Fruit fly (Drosophila melanogaster): Measurements from ENCODE around the gene Patr-1.

DNA sequence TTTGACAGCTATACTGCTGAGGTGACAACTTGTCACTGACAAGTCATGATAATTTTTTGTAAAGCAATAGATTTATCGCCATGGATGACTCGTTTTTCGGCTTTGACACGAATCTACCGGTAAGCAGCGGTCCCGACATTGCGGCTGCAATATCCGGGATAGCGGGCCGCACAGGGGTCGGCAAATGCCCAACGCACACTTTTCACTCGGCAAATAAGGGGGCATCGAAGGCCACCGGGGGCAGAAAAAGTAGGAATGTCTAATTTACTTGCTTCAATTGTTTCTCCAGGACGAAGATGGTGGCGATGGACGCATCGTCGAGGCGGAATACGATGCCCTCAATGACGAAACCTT is 183 bp downstream of the Patr-1 start:
- TF ChIP-seq EcR (GFP tag; optimal IDR thresholded peaks at IDR 0.05) (no peak), CG34367 (tag; optimal IDR thresholded peaks at IDR 0.05) (no peak), CG13204 (GFP tag; optimal IDR thresholded peaks at IDR 0.05) (no peak), Pif1A (GFP tag; optimal IDR thresholded peaks at IDR 0.05) (no peak), Ets98B (GFP tag; IDR thresholded peaks at IDR 0.05) (no peak), D1 (tag; optimal IDR thresholded peaks at IDR 0.05) (no peak), fd96Ca (GFP tag; IDR thresholded peaks at IDR 0.05) (no peak), CG9948 (tag; optimal IDR thresholded peaks at IDR 0.05) (no peak), rn (GFP tag; IDR thresholded peaks at IDR 0.05) (no peak), CG15710 (tag; optimal IDR thresholded peaks at IDR 0.05) (no peak), Pif1B (GFP tag; optimal IDR thresholded peaks at IDR 0.05) (no peak)
